Worm (Caenorhabditis elegans): Measurements from ENCODE around the gene got-2.2.

ce11 chrX:6251321-6251720 is 10.5 kb downstream of the got-2.2 start:
- TF ChIP-seq nhr-67 (tag; optimal IDR thresholded peaks at IDR 0.05) = no peak
- no peak for TF ChIP-seq ceh-16 (tag; optimal IDR thresholded peaks at IDR 0.05)
- no peak for TF ChIP-seq fos-1 (tag; optimal IDR thresholded peaks at IDR 0.05)
- no peak for TF ChIP-seq mdl-1 (tag; optimal IDR thresholded peaks at IDR 0.05)
- no peak for TF ChIP-seq unc-62 (GFP tag; optimal IDR thresholded peaks at IDR 0.05)
- no peak for TF ChIP-seq pqm-1 (tag; optimal IDR thresholded peaks at IDR 0.05)
- TF ChIP-seq sea-2 (GFP tag; optimal IDR thresholded peaks at IDR 0.05) = no peak
- TF ChIP-seq ztf-11 (tag; optimal IDR thresholded peaks at IDR 0.05) = no peak
- TF ChIP-seq nhr-25 (tag; optimal IDR thresholded peaks at IDR 0.05) = no peak
- TF ChIP-seq nhr-11 (tag; optimal IDR thresholded peaks at IDR 0.05) = no peak
- no peak for TF ChIP-seq ama-1 (optimal IDR thresholded peaks at IDR 0.05)
- no peak for TF ChIP-seq snpc-4 (tag; optimal IDR thresholded peaks at IDR 0.05)
- no peak for TF ChIP-seq ZK546.5 (tag; optimal IDR thresholded peaks at IDR 0.05)
- TF ChIP-seq ceh-82 (tag; optimal IDR thresholded peaks at IDR 0.05) = no peak

All from whole organism, L3 larva.